Fruit fly (Drosophila melanogaster): ENCODE results near the gene CG8119.

- TF ChIP-seq pan (optimal IDR thresholded peaks at IDR 0.05), result no peak
- no peak for TF ChIP-seq psq (optimal IDR thresholded peaks at IDR 0.05)
Observed at dm6 chrX:15633313-15633727, 29.1 kb upstream of the CG8119 start, which contains the start of gene sog.
